Fruit fly (Drosophila melanogaster) whole organism, pupa: Measurements from ENCODE around the gene CAHbeta.

ENCODE experiments used
- CG10348 ChIP-seq: fragments of 200-800 bp; sonication (Bioruptor generic); IDR thresholded peaks from 2 replicates; pipeline ENCODE4 v1.3.6; 2022; ENCODE audit warnings: missing biosample characterization, missing genetic modification characterization
- CG12605 ChIP-seq: fragments of 200-800 bp; sonication (Bioruptor generic); IDR thresholded peaks from 2 replicates; pipeline ENCODE4 v1.3.6; 2022; ENCODE audit warnings: missing biosample characterization, missing genetic modification characterization
- CG13204 ChIP-seq: fragments of 200-800 bp; sonication (Bioruptor generic); optimal IDR thresholded peaks from 2 replicates; lab custom pipeline; 2018; ENCODE audit warnings: missing biosample characterization, mild to moderate bottlenecking, missing genetic modification characterization, moderate library complexity
- CG14655 ChIP-seq: fragments of 200-800 bp; sonication (Bioruptor generic); optimal IDR thresholded peaks from 3 replicates; lab custom pipeline; 2017; ENCODE audit warnings: mild to moderate bottlenecking, missing biosample characterization, missing genetic modification reagents, missing genetic modification characterization
- CG15710 ChIP-seq: fragments of 200-800 bp; sonication (Bioruptor generic); optimal IDR thresholded peaks from 2 replicates; lab custom pipeline; 2018; ENCODE audit warnings: missing biosample characterization, mild to moderate bottlenecking, missing genetic modification characterization, moderate library complexity
- CG17806 ChIP-seq: fragments of 200-800 bp; sonication (Bioruptor generic); optimal IDR thresholded peaks from 2 replicates; lab custom pipeline; 2018; ENCODE audit warnings: missing biosample characterization, mild to moderate bottlenecking, missing genetic modification characterization, moderate library complexity
- CG32121 ChIP-seq: fragments of 200-800 bp; sonication (Bioruptor generic); IDR thresholded peaks from 2 replicates; pipeline ENCODE4 v1.3.6; 2022; ENCODE audit warnings: missing biosample characterization, missing genetic modification characterization
- CG34367 ChIP-seq: fragments of 200-800 bp; sonication (Bioruptor generic); optimal IDR thresholded peaks from 2 replicates; lab custom pipeline; 2018; ENCODE audit warnings: missing biosample characterization, mild to moderate bottlenecking, missing genetic modification characterization
- CG4496 ChIP-seq: fragments of 200-800 bp; sonication (Bioruptor generic); IDR thresholded peaks from 3 replicates; pipeline ENCODE4 v1.3.6; 2022; ENCODE audit warnings: missing biosample characterization, missing genetic modification characterization
- CG8159 ChIP-seq: fragments of 200-800 bp; sonication (Bioruptor generic); optimal IDR thresholded peaks from 3 replicates; lab custom pipeline; 2018; ENCODE audit warnings: missing biosample characterization, mild to moderate bottlenecking, missing genetic modification characterization, moderate library complexity
- CG8301 ChIP-seq: fragments of 200-800 bp; sonication (Bioruptor generic); optimal IDR thresholded peaks from 2 replicates; lab custom pipeline; 2018; ENCODE audit warnings: missing biosample characterization, mild to moderate bottlenecking, missing genetic modification characterization
- CG9948 ChIP-seq: fragments of 200-800 bp; sonication (Bioruptor generic); optimal IDR thresholded peaks from 2 replicates; lab custom pipeline; 2018; ENCODE audit warnings: missing biosample characterization, mild to moderate bottlenecking, missing genetic modification characterization, moderate library complexity
- D1 ChIP-seq: fragments of 200-800 bp; sonication (Bioruptor generic); optimal IDR thresholded peaks from 2 replicates; lab custom pipeline; 2018; ENCODE audit warnings: missing biosample characterization, mild to moderate bottlenecking, missing genetic modification characterization, moderate library complexity
- EcR ChIP-seq: fragments of 200-800 bp; sonication (Bioruptor generic); optimal IDR thresholded peaks from 3 replicates; lab custom pipeline; 2019; ENCODE audit warnings: missing biosample characterization, missing genetic modification characterization, mild to moderate bottlenecking, moderate library complexity, missing genetic modification reagents
- Ets98B ChIP-seq: fragments of 200-800 bp; sonication (Bioruptor generic); IDR thresholded peaks from 2 replicates; pipeline ENCODE4 v1.3.6; 2022; ENCODE audit warnings: missing biosample characterization, missing genetic modification characterization
- Pif1A ChIP-seq: fragments of 200-800 bp; sonication (Bioruptor generic); optimal IDR thresholded peaks from 3 replicates; lab custom pipeline; 2016; ENCODE audit warnings: missing biosample characterization, missing genetic modification characterization
- Pif1B ChIP-seq: fragments of 200-800 bp; sonication (Bioruptor generic); optimal IDR thresholded peaks from 3 replicates; lab custom pipeline; 2016; ENCODE audit warnings: missing biosample characterization, missing genetic modification characterization
- Snoo ChIP-seq: fragments of 200-800 bp; sonication (Bioruptor generic); optimal IDR thresholded peaks from 3 replicates; lab custom pipeline; 2017; ENCODE audit warnings: missing biosample characterization, mild to moderate bottlenecking, missing genetic modification characterization, inconsistent platforms
- fd96Ca ChIP-seq: fragments of 200-800 bp; sonication (Bioruptor generic); IDR thresholded peaks from 3 replicates; pipeline ENCODE4 v1.3.6; 2022; ENCODE audit warnings: missing biosample characterization, missing genetic modification characterization
- gl ChIP-seq: fragments of 200-800 bp; sonication (Bioruptor generic); optimal IDR thresholded peaks from 2 replicates; lab custom pipeline; 2018; ENCODE audit warnings: missing biosample characterization, mild to moderate bottlenecking, missing genetic modification characterization
- rn ChIP-seq: fragments of 200-800 bp; sonication (Bioruptor generic); IDR thresholded peaks from 2 replicates; pipeline ENCODE4 v1.3.6; 2022; ENCODE audit warnings: missing biosample characterization, missing genetic modification characterization

Gene CAHbeta

DNA sequence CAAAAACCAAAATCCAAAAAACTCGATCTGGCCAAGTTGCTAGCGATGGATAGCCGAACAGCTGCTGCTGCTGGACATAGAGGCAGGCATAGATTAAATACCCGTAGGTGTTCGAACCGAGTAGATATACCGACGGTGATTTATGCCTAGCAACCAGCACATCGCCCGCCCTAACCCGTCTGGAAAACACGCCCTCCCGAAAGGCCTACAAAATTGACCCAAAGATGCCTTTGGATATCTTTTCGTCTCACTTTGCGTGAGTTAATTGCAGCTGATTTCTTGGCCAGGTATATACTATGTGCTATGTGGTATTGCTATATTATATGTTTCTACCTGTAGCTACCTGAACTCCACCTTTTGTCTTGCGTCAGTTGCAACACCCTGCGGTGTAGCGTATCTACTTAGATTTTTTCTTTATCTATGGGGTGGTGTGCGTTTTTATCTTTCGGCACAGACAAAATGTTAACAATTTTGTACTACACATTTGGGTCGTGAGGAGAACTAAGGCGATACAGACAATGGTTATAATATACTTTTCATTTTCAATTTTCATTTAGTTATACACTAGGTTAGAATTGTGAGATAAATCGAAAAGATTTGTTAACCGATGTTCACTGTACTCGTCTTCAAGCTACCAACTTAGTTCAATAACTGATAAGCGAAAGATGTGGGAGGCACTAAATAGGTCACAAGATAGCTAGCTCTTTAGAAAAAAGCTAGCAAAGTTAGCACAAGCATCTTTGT is 49.5 kb downstream of the CAHbeta start:
- TF ChIP-seq Pif1B (GFP tag; lab: Kevin White, UChicago) (no peak), CG12605 (GFP tag; lab: Robert Waterston, UW) (no peak), Ets98B (GFP tag; lab: Robert Waterston, UW) (no peak), CG14655 (GFP tag; lab: Kevin White, UChicago) (no peak), CG8159 (tag; lab: Kevin White, UChicago) (no peak), CG10348 (GFP tag; lab: Robert Waterston, UW) (no peak), EcR (GFP tag; lab: Kevin White, UChicago) (no peak), rn (GFP tag; lab: Robert Waterston, UW) (no peak), D1 (tag; lab: Kevin White, UChicago) (no peak)
- TF ChIP-seq, all 21 proteins: peak for 0

DNA sequence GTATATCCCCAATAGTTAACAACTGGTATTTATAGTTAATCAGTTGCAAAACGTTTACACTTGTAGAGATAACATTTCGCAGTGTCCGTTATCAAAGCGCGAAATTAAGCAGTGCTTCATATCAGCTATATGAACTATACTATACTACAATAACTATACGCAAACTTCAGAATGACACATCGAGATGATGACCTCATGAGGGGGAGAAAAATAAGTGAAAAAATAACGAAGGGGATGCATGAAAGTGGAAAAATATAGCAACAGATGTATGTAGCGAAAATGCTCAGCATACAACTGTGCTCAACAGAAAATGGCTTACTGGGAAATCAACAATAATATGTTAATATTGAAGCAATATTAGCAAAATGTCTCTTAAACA is 50.1 kb downstream of the CAHbeta start:
- TF ChIP-seq EcR (GFP tag; lab: Kevin White, UChicago) (peak; percentile 11), fd96Ca (no peak), gl (no peak), CG8301 (no peak), CG9948 (no peak)

DNA sequence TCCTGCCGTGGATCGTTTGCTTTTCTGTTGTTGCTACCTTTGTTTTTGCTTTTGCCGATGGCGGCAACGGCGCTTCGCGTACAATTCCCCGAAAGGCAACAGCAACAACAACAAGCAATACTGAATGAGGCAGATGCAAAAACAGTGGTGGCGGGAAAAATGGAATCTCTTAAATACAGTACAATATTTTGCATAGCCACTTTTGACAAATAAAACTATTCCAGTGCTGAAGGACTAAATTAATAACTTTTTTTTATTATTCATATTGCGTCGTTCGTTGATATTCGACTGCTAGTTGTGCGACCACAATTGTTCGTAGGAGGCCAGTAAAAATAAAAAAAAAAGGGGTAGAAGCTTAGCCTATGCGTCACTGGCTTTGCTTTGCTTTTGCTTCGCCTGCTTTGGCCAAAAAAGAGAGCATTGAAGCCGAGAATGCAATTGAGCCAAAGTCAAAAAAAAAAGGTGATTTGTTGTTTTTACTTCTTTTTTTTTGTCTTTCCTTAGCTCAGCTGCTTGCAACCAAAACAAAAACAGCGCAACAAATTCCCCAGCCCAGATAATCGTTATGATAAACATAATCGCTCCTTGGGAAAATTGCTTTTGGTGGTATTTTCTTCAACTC is 51.2 kb downstream of the CAHbeta start:
- peak; percentile 99 for TF ChIP-seq CG15710 (tag; lab: Kevin White, UChicago)
- peak; percentile 95 for TF ChIP-seq CG10348 (GFP tag; lab: Robert Waterston, UW)
- TF ChIP-seq CG17806 (tag; lab: Kevin White, UChicago), result peak; percentile 99
- TF ChIP-seq rn (GFP tag; lab: Robert Waterston, UW), result peak; percentile 98
- TF ChIP-seq CG32121 (GFP tag; lab: Robert Waterston, UW), result peak; percentile 99
- TF ChIP-seq CG8159 (tag; lab: Kevin White, UChicago), result peak; percentile 98
- TF ChIP-seq CG14655 (GFP tag; lab: Kevin White, UChicago), result peak; percentile 99
- peak; percentile 99 for TF ChIP-seq CG34367 (tag; lab: Kevin White, UChicago)
- TF ChIP-seq Snoo (tag; lab: Kevin White, UChicago), result peak; percentile 97
- TF ChIP-seq Pif1A (GFP tag; lab: Kevin White, UChicago), result peak; percentile 99
- peak; percentile 99 for TF ChIP-seq CG4496 (GFP tag; lab: Robert Waterston, UW)
- TF ChIP-seq fd96Ca, result peak; percentile 99
- peak; percentile 97 for TF ChIP-seq CG13204
- TF ChIP-seq D1 (tag; lab: Kevin White, UChicago), result peak; percentile 99
- TF ChIP-seq gl, result peak; percentile 98
- peak; percentile 99 for TF ChIP-seq Pif1B (GFP tag; lab: Kevin White, UChicago)
- peak; percentile 99 for TF ChIP-seq Ets98B (GFP tag; lab: Robert Waterston, UW)
- peak; percentile 81 for TF ChIP-seq EcR (GFP tag; lab: Kevin White, UChicago)
- peak; percentile 99 for TF ChIP-seq CG12605 (GFP tag; lab: Robert Waterston, UW)
- TF ChIP-seq CG9948, result peak; percentile 98
- TF ChIP-seq CG8301, result peak; percentile 99
